Fruit fly (Drosophila melanogaster) whole organism, wandering third instar larva: Measurements from ENCODE around the gene Acer.

ENCODE experiments used
- Abd-B ChIP-seq: fragments of >200 bp; optimal IDR thresholded peaks from 2 replicates; lab custom pipeline; 2017; ENCODE audit warnings: missing biosample characterization, missing genetic modification characterization
- Mio ChIP-seq: sonication (Bioruptor generic); optimal IDR thresholded peaks from 2 replicates; lab custom pipeline; 2016; ENCODE audit warnings: missing biosample characterization, missing genetic modification characterization
- Rel ChIP-seq, 2 experiments: fragments of 200-800 bp; sonication (Bioruptor generic) in 1 of 2; optimal IDR thresholded peaks; 2 replicates in 1 of 2; 3 replicates in 1 of 2; lab custom pipeline; 2016 to 2019; ENCODE audit warnings: mild to moderate bottlenecking in 2 of 2, missing biosample characterization in 2 of 2, missing genetic modification characterization in 2 of 2, moderate library complexity in 1 of 2
- br ChIP-seq: fragments of 200-800 bp; sonication (Bioruptor generic); optimal IDR thresholded peaks from 2 replicates; lab custom pipeline; 2016; ENCODE audit warnings: missing biosample characterization, missing genetic modification characterization
- dmrt93B ChIP-seq: fragments of 200-800 bp; sonication (Bioruptor generic); optimal IDR thresholded peaks from 2 replicates; lab custom pipeline; 2018; ENCODE audit warnings: missing biosample characterization, mild to moderate bottlenecking, missing genetic modification characterization
- foxo ChIP-seq, 2 experiments: fragments of 200-800 bp; sonication (Bioruptor generic); optimal IDR thresholded peaks; 2 replicates in 1 of 2; 3 replicates in 1 of 2; lab custom pipeline; 2016 to 2017; ENCODE audit warnings: missing biosample characterization in 2 of 2, missing genetic modification characterization in 2 of 2
- usp ChIP-seq: fragments of >200 bp; optimal IDR thresholded peaks from 2 replicates; lab custom pipeline; 2017; ENCODE audit warnings: missing biosample characterization, missing genetic modification characterization

dm6 chr2L:8535394-8536176 lies 13.9 kb downstream of the Acer start:
- peak in 1 of 2 experiments; percentile 87 for TF ChIP-seq foxo (GFP tag; optimal IDR thresholded peaks at IDR 0.05; lab: Kevin White, UChicago)
- TF ChIP-seq usp (GFP tag; lab: Kevin White, UChicago): no peak
- peak; percentile 90 for TF ChIP-seq dmrt93B (GFP tag; lab: Kevin White, UChicago)
- TF ChIP-seq Mio (GFP tag; lab: Kevin White, UChicago): no peak
- TF ChIP-seq Abd-B (GFP tag; lab: Kevin White, UChicago): no peak
- peak; percentile 15 for TF ChIP-seq Rel (GFP tag; optimal IDR thresholded peaks at IDR 0.05; lab: Kevin White, UChicago)
- TF ChIP-seq Rel (tag; optimal IDR thresholded peaks at IDR 0.05; lab: Kevin White, UChicago): peak; percentile 31
- TF ChIP-seq br (GFP tag; lab: Kevin White, UChicago): peak; percentile 65
